Fruit fly (Drosophila melanogaster) S2 (cell line): ENCODE measurements around the gene CG32655.

Experiments used
- CG8478 ChIP-seq: fragments of >200 bp; optimal IDR thresholded peaks from 2 replicates; lab custom pipeline; 2018
- CTCF ChIP-seq, 2 experiments: fragments of >200 bp; optimal IDR thresholded peaks; 2 replicates each; lab custom pipeline; 2018

- TF ChIP-seq CG8478 (lab: Kevin White, UChicago) (no peak), CTCF (optimal IDR thresholded peaks at IDR 0.05; lab: Kevin White, UChicago) (no peak)
Measured at dm6 chrX:12225325-12225972, 10.2 kb downstream of the CG32655 start.
